Worm (Caenorhabditis elegans): ENCODE measurements around the gene unc-58.

DNA sequence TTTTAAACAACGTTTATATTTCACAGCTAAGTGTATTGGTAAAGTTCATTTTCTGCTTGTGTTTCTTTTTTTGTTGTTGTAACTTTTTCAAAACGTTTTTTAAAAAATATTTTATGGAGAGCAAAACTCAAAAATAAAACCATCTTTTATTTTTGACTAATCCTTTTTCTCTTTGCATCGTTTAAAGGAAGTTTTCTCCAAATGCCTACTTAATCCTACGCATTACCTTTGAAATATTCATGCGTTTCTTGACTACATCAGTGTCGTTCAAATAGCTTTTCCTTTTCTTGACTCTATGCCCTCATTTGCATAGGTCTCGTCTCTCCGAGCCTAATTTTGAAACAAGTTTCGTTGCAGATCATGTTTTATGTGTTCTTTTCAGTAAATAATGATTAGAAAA is 51.9 kb downstream of the unc-58 start:
- TF ChIP-seq ztf-11 (tag; optimal IDR thresholded peaks at IDR 0.05): no peak
- no peak for TF ChIP-seq unc-62 (GFP tag; optimal IDR thresholded peaks at IDR 0.05)
- no peak for TF ChIP-seq lsy-2 (tag; optimal IDR thresholded peaks at IDR 0.05)
- TF ChIP-seq sem-2 (GFP tag; optimal IDR thresholded peaks at IDR 0.05): no peak
- no peak for TF ChIP-seq nhr-12 (tag; optimal IDR thresholded peaks at IDR 0.05)
- TF ChIP-seq snpc-4 (tag; optimal IDR thresholded peaks at IDR 0.05): no peak
- no peak for TF ChIP-seq elt-1 (tag; optimal IDR thresholded peaks at IDR 0.05; ENCODE audit: borderline replicate concordance, insufficient read depth)
- TF ChIP-seq nhr-28 (tag; optimal IDR thresholded peaks at IDR 0.05): no peak
- no peak for TF ChIP-seq zip-8 (tag; optimal IDR thresholded peaks at IDR 0.05)
- no peak for TF ChIP-seq nhr-2 (tag; optimal IDR thresholded peaks at IDR 0.05)
- TF ChIP-seq M03D4.4 (tag; optimal IDR thresholded peaks at IDR 0.05): no peak
- no peak for TF ChIP-seq ces-1 (GFP tag; optimal IDR thresholded peaks at IDR 0.05)

Data from whole organism, mixed stage, embryonic.